Fruit fly (Drosophila melanogaster): Measurements from ENCODE around the gene CG18404.
A peak's percentile ranks its signal among the peaks of the same experiment; 100 is the strongest.

CG18404 gene

DNA sequence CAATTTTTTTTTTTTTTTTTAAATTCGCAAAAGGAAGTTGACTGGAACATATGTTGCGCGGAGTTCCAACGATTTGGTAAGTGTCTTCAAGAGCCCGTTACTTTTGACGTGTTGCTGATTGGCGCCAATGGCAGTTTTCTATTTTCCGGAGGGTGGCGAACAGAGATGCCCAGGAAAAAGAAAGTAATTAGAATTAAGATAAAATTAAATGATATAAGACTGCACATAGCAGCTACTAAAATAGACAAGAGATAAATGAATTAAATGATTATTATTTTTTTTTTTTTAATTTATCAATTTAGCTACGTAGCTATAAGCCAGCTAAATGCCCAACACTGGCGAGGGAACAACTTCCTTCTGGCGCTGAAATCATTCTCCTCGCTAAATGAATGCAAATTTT is 30.7 kb upstream of the CG18404 start (continued):
- no peak for TF ChIP-seq sqz (GFP tag; optimal IDR thresholded peaks at IDR 0.05)
- TF ChIP-seq Mrtf (GFP tag; IDR thresholded peaks at IDR 0.05) = no peak
- no peak for TF ChIP-seq gsb (GFP tag; IDR thresholded peaks at IDR 0.05)
- TF ChIP-seq nerfin-1 (tag; optimal IDR thresholded peaks at IDR 0.05) = no peak
- TF ChIP-seq yki (optimal IDR thresholded peaks at IDR 0.05) = no peak
- TF ChIP-seq Meics (GFP tag; optimal IDR thresholded peaks at IDR 0.05) = no peak
- no peak for TF ChIP-seq CG8089 (GFP tag; optimal IDR thresholded peaks at IDR 0.05)
- no peak for TF ChIP-seq insv (GFP tag; optimal IDR thresholded peaks at IDR 0.05)
- TF ChIP-seq CG31441 (GFP tag; IDR thresholded peaks at IDR 0.05) = peak; percentile 44
- TF ChIP-seq CG18011 (GFP tag; optimal IDR thresholded peaks at IDR 0.05) = no peak
- TF ChIP-seq Pdp1 (GFP tag; optimal IDR thresholded peaks at IDR 0.05) = no peak
- no peak for TF ChIP-seq gfzf (GFP tag; optimal IDR thresholded peaks at IDR 0.05)
- TF ChIP-seq fru (optimal IDR thresholded peaks at IDR 0.05) = no peak
- no peak for TF ChIP-seq tll (GFP tag; optimal IDR thresholded peaks at IDR 0.05)
- peak; percentile 16 for TF ChIP-seq trem (tag; optimal IDR thresholded peaks at IDR 0.05)
- no peak for TF ChIP-seq Dek (tag; optimal IDR thresholded peaks at IDR 0.05)
- TF ChIP-seq CG18764 (GFP tag; optimal IDR thresholded peaks at IDR 0.05) = no peak
- peak; percentile 52; the same call in 1 of the 2 replicates for TF ChIP-seq CG6689 (GFP tag; IDR thresholded peaks at IDR 0.05)
- TF ChIP-seq so (GFP tag; IDR thresholded peaks at IDR 0.05) = no peak
- TF ChIP-seq CG17186 (GFP tag; optimal IDR thresholded peaks at IDR 0.05) = no peak
- TF ChIP-seq sna (GFP tag; IDR thresholded peaks at IDR 0.05; ENCODE audit: partially characterized antibody) = no peak
- TF ChIP-seq CG7271 (tag; optimal IDR thresholded peaks at IDR 0.05) = no peak
- no peak for TF ChIP-seq CG17829 (tag; optimal IDR thresholded peaks at IDR 0.05)
- TF ChIP-seq CG10267 (tag; optimal IDR thresholded peaks at IDR 0.05) = peak; percentile 9
- TF ChIP-seq zfh2 (GFP tag; optimal IDR thresholded peaks at IDR 0.05) = no peak
- no peak for TF ChIP-seq oc (tag; optimal IDR thresholded peaks at IDR 0.05)
- TF ChIP-seq CG6654 (GFP tag; optimal IDR thresholded peaks at IDR 0.05) = no peak
- TF ChIP-seq Camta (GFP tag; optimal IDR thresholded peaks at IDR 0.05) = no peak
- TF ChIP-seq schlank (tag; optimal IDR thresholded peaks at IDR 0.05) = no peak
- TF ChIP-seq CG4854 (GFP tag; optimal IDR thresholded peaks at IDR 0.05) = no peak
- no peak for TF ChIP-seq Antp (GFP tag; optimal IDR thresholded peaks at IDR 0.05)
- TF ChIP-seq CG7963 (GFP tag; IDR thresholded peaks at IDR 0.05; ENCODE audit: partially characterized antibody) = no peak
- TF ChIP-seq danr (GFP tag; IDR thresholded peaks at IDR 0.05) = no peak
- TF ChIP-seq CG3838 (GFP tag; optimal IDR thresholded peaks at IDR 0.05) = no peak
- peak; percentile 9 for TF ChIP-seq CG30431 (GFP tag; optimal IDR thresholded peaks at IDR 0.05)
- no peak for TF ChIP-seq scrt (GFP tag; optimal IDR thresholded peaks at IDR 0.05)
- TF ChIP-seq CG8944 (GFP tag; optimal IDR thresholded peaks at IDR 0.05) = no peak
- peak; percentile 18; the same call in 1 of the 2 replicates for TF ChIP-seq CG32532 (GFP tag; IDR thresholded peaks at IDR 0.05)
- TF ChIP-seq CrebB (tag; optimal IDR thresholded peaks at IDR 0.05) = no peak

DNA sequence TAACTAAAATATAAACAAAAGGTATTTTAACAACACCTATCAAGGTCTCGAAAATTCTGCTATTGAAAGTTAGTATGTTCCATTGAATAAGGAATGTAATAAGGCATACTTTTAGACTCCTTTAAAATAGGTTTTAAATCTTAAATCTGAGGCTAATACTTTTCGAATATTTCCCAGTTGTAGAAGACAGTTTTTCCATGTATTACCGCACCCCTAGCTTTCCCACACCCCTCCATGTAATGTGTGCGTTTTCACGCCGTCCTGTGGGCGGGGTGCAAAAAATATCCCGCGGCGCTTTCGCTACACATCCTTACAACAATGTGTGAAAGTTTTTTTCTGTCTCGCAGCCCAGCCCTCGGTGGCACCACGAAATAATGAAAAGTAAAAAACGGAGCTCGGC is 28.4 kb upstream of the CG18404 start:
- TF ChIP-seq CG1602 (GFP tag; optimal IDR thresholded peaks at IDR 0.05) = no peak
- TF ChIP-seq CG13424 (tag; optimal IDR thresholded peaks at IDR 0.05) = peak; percentile 5
- no peak for TF ChIP-seq CG17612 (GFP tag; IDR thresholded peaks at IDR 0.05)
- no peak for TF ChIP-seq CG5953 (GFP tag; IDR thresholded peaks at IDR 0.05)
- no peak for TF ChIP-seq fu2 (GFP tag; optimal IDR thresholded peaks at IDR 0.05)
- peak; percentile 8 for TF ChIP-seq Meics (GFP tag; optimal IDR thresholded peaks at IDR 0.05)
- no peak for TF ChIP-seq CG8290 (GFP tag; optimal IDR thresholded peaks at IDR 0.05)
- TF ChIP-seq CG8290 (tag; optimal IDR thresholded peaks at IDR 0.05) = no peak
- TF ChIP-seq CG16779 (GFP tag; IDR thresholded peaks at IDR 0.05) = no peak
- TF ChIP-seq CG9215 (GFP tag; IDR thresholded peaks at IDR 0.05) = no peak
- no peak for TF ChIP-seq Gsc (GFP tag; IDR thresholded peaks at IDR 0.05)
- TF ChIP-seq Dref (GFP tag; IDR thresholded peaks at IDR 0.05) = no peak
- peak; percentile 10 for TF ChIP-seq Hmr (GFP tag; optimal IDR thresholded peaks at IDR 0.05)
- no peak for TF ChIP-seq MTF-1 (GFP tag; optimal IDR thresholded peaks at IDR 0.05; ENCODE audit: borderline replicate concordance)
- TF ChIP-seq NK7.1 (GFP tag; optimal IDR thresholded peaks at IDR 0.05) = no peak
- no peak for TF ChIP-seq CG6813 (GFP tag; optimal IDR thresholded peaks at IDR 0.05)
- TF ChIP-seq Dll (GFP tag; IDR thresholded peaks at IDR 0.05; ENCODE audit: partially characterized antibody) = no peak

All from whole organism, embryonic.